Fruit fly (Drosophila melanogaster): Measurements from ENCODE around the gene ND-13B.

The ND-13B gene

DNA sequence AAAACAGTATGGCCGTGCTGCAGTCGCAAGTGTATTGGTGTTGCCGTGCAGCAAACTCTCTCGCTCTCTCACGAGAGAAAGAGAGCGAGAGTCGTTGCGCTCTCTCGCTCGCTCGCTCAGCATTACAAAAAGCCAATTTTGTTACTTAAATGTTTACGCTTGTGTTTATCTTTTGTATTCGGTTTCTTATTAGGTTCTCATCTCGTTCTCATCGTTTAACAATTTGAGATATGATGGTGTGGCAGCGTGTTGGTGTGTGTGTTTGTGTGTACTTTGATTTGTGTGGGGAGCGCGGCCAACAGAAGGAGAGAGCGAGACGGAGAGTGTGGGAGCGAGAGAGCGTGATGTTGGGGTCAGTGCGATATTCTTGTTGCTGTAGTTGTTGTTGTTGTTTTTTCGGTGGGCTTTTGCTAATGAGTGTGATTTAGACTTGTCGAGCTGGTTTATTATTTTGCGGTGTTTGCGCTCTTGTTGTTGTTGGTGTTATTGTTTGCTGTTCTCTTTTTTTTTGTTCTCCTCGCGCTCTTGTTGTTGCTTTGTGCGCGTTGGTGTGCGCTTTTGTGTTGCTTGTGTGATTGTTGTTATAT lies 43.3 kb upstream of the ND-13B start (continued):
- peak; percentile 64 for TF ChIP-seq Asciz (GFP tag; optimal IDR thresholded peaks at IDR 0.05)
- TF ChIP-seq CG12769 (tag; optimal IDR thresholded peaks at IDR 0.05), result peak; percentile 75
- TF ChIP-seq ind (GFP tag; optimal IDR thresholded peaks at IDR 0.05), result no peak
- no peak for TF ChIP-seq CG2120 (GFP tag; optimal IDR thresholded peaks at IDR 0.05)
- TF ChIP-seq HHEX (GFP tag; optimal IDR thresholded peaks at IDR 0.05), result peak; percentile 61
- no peak for TF ChIP-seq pum (GFP tag; optimal IDR thresholded peaks at IDR 0.05)
- TF ChIP-seq CG6689 (GFP tag; IDR thresholded peaks at IDR 0.05), result no peak; the same call in 1 of the 2 replicates
- peak; percentile 70 for TF ChIP-seq CG3838 (GFP tag; optimal IDR thresholded peaks at IDR 0.05)
- TF ChIP-seq pfk (GFP tag; optimal IDR thresholded peaks at IDR 0.05), result peak; percentile 31
- peak; percentile 2 for TF ChIP-seq CG1529 (GFP tag; optimal IDR thresholded peaks at IDR 0.05)
- no peak for TF ChIP-seq amos (GFP tag; IDR thresholded peaks at IDR 0.05; ENCODE audit: partially characterized antibody)
- peak; percentile 77 for TF ChIP-seq CG6854 (GFP tag; optimal IDR thresholded peaks at IDR 0.05)
- TF ChIP-seq Gsc (GFP tag; IDR thresholded peaks at IDR 0.05), result no peak
- TF ChIP-seq Scr (GFP tag; IDR thresholded peaks at IDR 0.05; ENCODE audit: partially characterized antibody), result 0 out of 2 replicates have a peak, but pooled peaks have one; percentile 26
- no peak for TF ChIP-seq pnt (GFP tag; optimal IDR thresholded peaks at IDR 0.05)
- TF ChIP-seq Awh (GFP tag; IDR thresholded peaks at IDR 0.05), result 0 out of 2 replicates have a peak, but pooled peaks have one; percentile 26
- TF ChIP-seq vnd (GFP tag; IDR thresholded peaks at IDR 0.05; ENCODE audit: partially characterized antibody), result no peak
- no peak for TF ChIP-seq CG12744 (GFP tag; optimal IDR thresholded peaks at IDR 0.05)
- TF ChIP-seq chif (GFP tag; optimal IDR thresholded peaks at IDR 0.05), result no peak
- TF ChIP-seq Mes4 (GFP tag; optimal IDR thresholded peaks at IDR 0.05), result no peak
- TF ChIP-seq her (GFP tag; optimal IDR thresholded peaks at IDR 0.05), result no peak
- no peak for TF ChIP-seq Rx (GFP tag; IDR thresholded peaks at IDR 0.05)
- peak; percentile 26 for TF ChIP-seq CG17829 (tag; optimal IDR thresholded peaks at IDR 0.05)
- peak; percentile 30 for TF ChIP-seq caup (GFP tag; optimal IDR thresholded peaks at IDR 0.05; ENCODE audit: severe bottlenecking)
- no peak for TF ChIP-seq CG6791 (GFP tag; IDR thresholded peaks at IDR 0.05; ENCODE audit: partially characterized antibody)
- TF ChIP-seq CG11723 (GFP tag; optimal IDR thresholded peaks at IDR 0.05), result no peak
- no peak for TF ChIP-seq H2.0 (GFP tag; IDR thresholded peaks at IDR 0.05)
- TF ChIP-seq CG17186 (GFP tag; optimal IDR thresholded peaks at IDR 0.05), result no peak
- no peak for TF ChIP-seq CG16813 (GFP tag; IDR thresholded peaks at IDR 0.05; ENCODE audit: partially characterized antibody)
- no peak for TF ChIP-seq Taf1 (GFP tag; IDR thresholded peaks at IDR 0.05)
- no peak for TF ChIP-seq E2f2 (GFP tag; IDR thresholded peaks at IDR 0.05)
- TF ChIP-seq CG32532 (GFP tag; IDR thresholded peaks at IDR 0.05), result peak; percentile 26; the same call in 1 of the 2 replicates
- no peak for TF ChIP-seq CG12942 (GFP tag; optimal IDR thresholded peaks at IDR 0.05)
- peak; percentile 56 for TF ChIP-seq CG6813 (GFP tag; optimal IDR thresholded peaks at IDR 0.05)
- TF ChIP-seq dmrt99B (tag; optimal IDR thresholded peaks at IDR 0.05), result peak; percentile 43
- TF ChIP-seq Dip3 (GFP tag; optimal IDR thresholded peaks at IDR 0.05), result no peak
- no peak for TF ChIP-seq CG11093 (GFP tag; IDR thresholded peaks at IDR 0.05)
- TF ChIP-seq yki (optimal IDR thresholded peaks at IDR 0.05), result peak; percentile 93
- peak; percentile 77 for TF ChIP-seq pb (GFP tag; optimal IDR thresholded peaks at IDR 0.05)
- peak; percentile 37; the same call in 1 of the 2 replicates for TF ChIP-seq chm (GFP tag; IDR thresholded peaks at IDR 0.05)
- TF ChIP-seq CG18619 (GFP tag; optimal IDR thresholded peaks at IDR 0.05), result no peak
- no peak for TF ChIP-seq CG2116 (GFP tag; optimal IDR thresholded peaks at IDR 0.05)
- TF ChIP-seq unc-4 (GFP tag; IDR thresholded peaks at IDR 0.05; ENCODE audit: partially characterized antibody), result no peak
- no peak for TF ChIP-seq CG18764 (GFP tag; optimal IDR thresholded peaks at IDR 0.05)
- TF ChIP-seq MBD-R2 (GFP tag; IDR thresholded peaks at IDR 0.05), result no peak
- TF ChIP-seq br (optimal IDR thresholded peaks at IDR 0.05), result no peak
- TF ChIP-seq CG12104 (GFP tag; optimal IDR thresholded peaks at IDR 0.05), result no peak
- TF ChIP-seq CG8944 (GFP tag; optimal IDR thresholded peaks at IDR 0.05), result no peak
- TF ChIP-seq CG13894 (tag; optimal IDR thresholded peaks at IDR 0.05), result peak; percentile 88
- TF ChIP-seq Hey (tag; optimal IDR thresholded peaks at IDR 0.05), result peak; percentile 66
- peak; percentile 23; the same call in 1 of the 2 replicates for TF ChIP-seq CG14014 (GFP tag; IDR thresholded peaks at IDR 0.05)
